Worm (Caenorhabditis elegans) whole organism, late embryonic: ENCODE measurements around the gene C32D5.8.

ENCODE experiments used
- pha-4 ChIP-seq: fragments of 150-350 bp; optimal IDR thresholded peaks from 2 replicates; lab custom pipeline; 2018; ENCODE audit warnings: missing biosample characterization, missing genetic modification reagents, missing genetic modification characterization
- ttx-3 ChIP-seq: sonication (generic microtip); optimal IDR thresholded peaks from 2 replicates; lab custom pipeline; 2016; ENCODE audit warnings: missing genetic modification reagents, missing genetic modification characterization, missing compliant biosample characterization

DNA sequence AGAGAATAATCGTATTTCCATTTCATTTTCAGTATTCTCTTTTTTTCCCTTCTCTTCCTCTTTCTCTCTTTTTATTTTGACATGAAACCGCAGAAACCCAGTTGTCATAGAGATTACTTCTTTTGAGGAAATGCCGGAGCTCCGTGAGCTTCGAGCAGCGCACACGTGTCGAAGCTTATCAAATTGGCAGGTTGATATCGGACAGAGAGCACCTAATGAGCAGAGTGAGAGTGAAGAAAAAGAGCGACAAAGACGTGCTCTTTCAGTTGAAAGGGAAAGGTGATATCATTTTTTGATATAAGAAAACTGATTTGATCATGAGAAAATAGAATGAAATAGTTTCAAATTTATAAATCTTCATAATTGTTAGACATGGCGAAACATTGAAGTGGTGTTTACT is 10.4 kb downstream of the C32D5.8 start, which contains the start of gene C32D5.14:
- TF ChIP-seq pha-4 (tag; lab: Kevin White, UChicago): no peak
- no peak for TF ChIP-seq ttx-3 (tag; lab: Kevin White, UChicago)
